Fruit fly (Drosophila melanogaster) whole organism, pupa: ENCODE data around the gene CG18766.

Experiments
- CG10348 ChIP-seq: fragments of 200-800 bp; sonication (Bioruptor generic); IDR thresholded peaks from 2 replicates; pipeline ENCODE4 v1.3.6; 2022; ENCODE audit warnings: missing biosample characterization, missing genetic modification characterization
- CG12605 ChIP-seq: fragments of 200-800 bp; sonication (Bioruptor generic); IDR thresholded peaks from 2 replicates; pipeline ENCODE4 v1.3.6; 2022; ENCODE audit warnings: missing biosample characterization, missing genetic modification characterization
- CG13204 ChIP-seq: fragments of 200-800 bp; sonication (Bioruptor generic); optimal IDR thresholded peaks from 2 replicates; lab custom pipeline; 2018; ENCODE audit warnings: missing biosample characterization, mild to moderate bottlenecking, missing genetic modification characterization, moderate library complexity
- CG14655 ChIP-seq: fragments of 200-800 bp; sonication (Bioruptor generic); optimal IDR thresholded peaks from 3 replicates; lab custom pipeline; 2017; ENCODE audit warnings: mild to moderate bottlenecking, missing biosample characterization, missing genetic modification reagents, missing genetic modification characterization
- CG15710 ChIP-seq: fragments of 200-800 bp; sonication (Bioruptor generic); optimal IDR thresholded peaks from 2 replicates; lab custom pipeline; 2018; ENCODE audit warnings: missing biosample characterization, mild to moderate bottlenecking, missing genetic modification characterization, moderate library complexity
- CG17806 ChIP-seq: fragments of 200-800 bp; sonication (Bioruptor generic); optimal IDR thresholded peaks from 2 replicates; lab custom pipeline; 2018; ENCODE audit warnings: missing biosample characterization, mild to moderate bottlenecking, missing genetic modification characterization, moderate library complexity
- CG32121 ChIP-seq: fragments of 200-800 bp; sonication (Bioruptor generic); IDR thresholded peaks from 2 replicates; pipeline ENCODE4 v1.3.6; 2022; ENCODE audit warnings: missing biosample characterization, missing genetic modification characterization
- CG34367 ChIP-seq: fragments of 200-800 bp; sonication (Bioruptor generic); optimal IDR thresholded peaks from 2 replicates; lab custom pipeline; 2018; ENCODE audit warnings: missing biosample characterization, mild to moderate bottlenecking, missing genetic modification characterization
- CG4496 ChIP-seq: fragments of 200-800 bp; sonication (Bioruptor generic); IDR thresholded peaks from 3 replicates; pipeline ENCODE4 v1.3.6; 2022; ENCODE audit warnings: missing biosample characterization, missing genetic modification characterization
- CG8159 ChIP-seq: fragments of 200-800 bp; sonication (Bioruptor generic); optimal IDR thresholded peaks from 3 replicates; lab custom pipeline; 2018; ENCODE audit warnings: missing biosample characterization, mild to moderate bottlenecking, missing genetic modification characterization, moderate library complexity
- CG8301 ChIP-seq: fragments of 200-800 bp; sonication (Bioruptor generic); optimal IDR thresholded peaks from 2 replicates; lab custom pipeline; 2018; ENCODE audit warnings: missing biosample characterization, mild to moderate bottlenecking, missing genetic modification characterization
- CG9948 ChIP-seq: fragments of 200-800 bp; sonication (Bioruptor generic); optimal IDR thresholded peaks from 2 replicates; lab custom pipeline; 2018; ENCODE audit warnings: missing biosample characterization, mild to moderate bottlenecking, missing genetic modification characterization, moderate library complexity
- D1 ChIP-seq: fragments of 200-800 bp; sonication (Bioruptor generic); optimal IDR thresholded peaks from 2 replicates; lab custom pipeline; 2018; ENCODE audit warnings: missing biosample characterization, mild to moderate bottlenecking, missing genetic modification characterization, moderate library complexity
- EcR ChIP-seq: fragments of 200-800 bp; sonication (Bioruptor generic); optimal IDR thresholded peaks from 3 replicates; lab custom pipeline; 2019; ENCODE audit warnings: missing biosample characterization, missing genetic modification characterization, mild to moderate bottlenecking, moderate library complexity, missing genetic modification reagents
- Ets98B ChIP-seq: fragments of 200-800 bp; sonication (Bioruptor generic); IDR thresholded peaks from 2 replicates; pipeline ENCODE4 v1.3.6; 2022; ENCODE audit warnings: missing biosample characterization, missing genetic modification characterization
- Pif1A ChIP-seq: fragments of 200-800 bp; sonication (Bioruptor generic); optimal IDR thresholded peaks from 3 replicates; lab custom pipeline; 2016; ENCODE audit warnings: missing biosample characterization, missing genetic modification characterization
- Pif1B ChIP-seq: fragments of 200-800 bp; sonication (Bioruptor generic); optimal IDR thresholded peaks from 3 replicates; lab custom pipeline; 2016; ENCODE audit warnings: missing biosample characterization, missing genetic modification characterization
- Snoo ChIP-seq: fragments of 200-800 bp; sonication (Bioruptor generic); optimal IDR thresholded peaks from 3 replicates; lab custom pipeline; 2017; ENCODE audit warnings: missing biosample characterization, mild to moderate bottlenecking, missing genetic modification characterization, inconsistent platforms
- fd96Ca ChIP-seq: fragments of 200-800 bp; sonication (Bioruptor generic); IDR thresholded peaks from 3 replicates; pipeline ENCODE4 v1.3.6; 2022; ENCODE audit warnings: missing biosample characterization, missing genetic modification characterization
- gl ChIP-seq: fragments of 200-800 bp; sonication (Bioruptor generic); optimal IDR thresholded peaks from 2 replicates; lab custom pipeline; 2018; ENCODE audit warnings: missing biosample characterization, mild to moderate bottlenecking, missing genetic modification characterization
- rn ChIP-seq: fragments of 200-800 bp; sonication (Bioruptor generic); IDR thresholded peaks from 2 replicates; pipeline ENCODE4 v1.3.6; 2022; ENCODE audit warnings: missing biosample characterization, missing genetic modification characterization

Gene CG18766

dm6 chr3R:27253136-27253920 is 8.3 kb upstream of the CG18766 start, which contains the start of gene pll:
Gene pll, minus strand, starts transcription at chr3R:27253182.
- TF ChIP-seq CG34367 (tag; lab: Kevin White, UChicago) (peak; percentile 71), CG9948 (peak; percentile 64), CG8159 (tag; lab: Kevin White, UChicago) (peak; percentile 75), rn (GFP tag; lab: Robert Waterston, UW) (peak; percentile 70; the same call in 1 of the 2 replicates), Snoo (tag; lab: Kevin White, UChicago) (peak; percentile 72), EcR (peak; percentile 59), Ets98B (GFP tag; lab: Robert Waterston, UW) (peak; percentile 88), CG8301 (tag; lab: Kevin White, UChicago) (peak; percentile 64), CG17806 (peak; percentile 76), CG14655 (GFP tag; lab: Kevin White, UChicago) (no peak), gl (tag; lab: Kevin White, UChicago) (no peak), CG13204 (GFP tag; lab: Kevin White, UChicago) (no peak), CG10348 (0 out of 2 replicates have a peak, but pooled peaks have one; percentile 50), CG12605 (peak; percentile 90), CG32121 (peak; percentile 85), Pif1B (GFP tag; lab: Kevin White, UChicago) (no peak), D1 (tag; lab: Kevin White, UChicago) (no peak), Pif1A (no peak), fd96Ca (GFP tag; lab: Robert Waterston, UW) (peak; percentile 79), CG4496 (peak; percentile 94), CG15710 (tag; lab: Kevin White, UChicago) (peak; percentile 75)

DNA sequence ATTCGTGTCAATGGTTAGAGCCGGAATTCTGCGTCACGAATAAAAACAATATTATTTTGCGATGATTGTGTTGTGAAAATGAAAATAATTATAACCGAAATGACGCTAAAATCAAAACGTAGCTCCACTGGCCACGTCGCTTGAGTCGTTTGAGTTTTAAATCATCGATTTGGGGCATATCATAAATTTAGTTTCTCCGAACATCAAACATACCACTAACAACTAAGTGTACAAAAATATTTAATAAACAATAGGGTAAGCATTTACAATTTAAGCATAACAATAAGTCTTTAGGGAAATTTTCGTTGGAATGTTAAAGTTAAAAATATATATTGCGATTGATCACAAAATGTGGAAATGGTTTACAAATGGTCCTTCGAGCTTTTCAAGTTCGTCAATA is 5.9 kb upstream of the CG18766 start, which contains the start of the genes TTLL6B and TfIIA-L:
TSS of gene TTLL6B (minus strand) at position 101 of the 400 bp plus-strand sequence.
TSS of gene TfIIA-L (plus strand) at position 206 of the 400 bp plus-strand sequence.
- TF ChIP-seq CG15710 (tag; lab: Kevin White, UChicago) (no peak), CG13204 (GFP tag; lab: Kevin White, UChicago) (no peak), CG9948 (no peak), D1 (tag; lab: Kevin White, UChicago) (no peak), CG17806 (no peak), Ets98B (GFP tag; lab: Robert Waterston, UW) (no peak), Snoo (tag; lab: Kevin White, UChicago) (no peak), CG12605 (no peak), CG34367 (tag; lab: Kevin White, UChicago) (no peak), CG8159 (tag; lab: Kevin White, UChicago) (no peak), Pif1B (GFP tag; lab: Kevin White, UChicago) (no peak), CG32121 (no peak)

dm6 chr3R:27247892-27248291 is 2.8 kb upstream of the CG18766 start, which contains the start of gene CG5984:
Gene CG5984, minus strand, starts transcription at chr3R:27247992.
- TF ChIP-seq fd96Ca (GFP tag; lab: Robert Waterston, UW) (no peak), CG17806 (no peak), EcR (no peak), rn (GFP tag; lab: Robert Waterston, UW) (no peak), Snoo (tag; lab: Kevin White, UChicago) (no peak)

DNA sequence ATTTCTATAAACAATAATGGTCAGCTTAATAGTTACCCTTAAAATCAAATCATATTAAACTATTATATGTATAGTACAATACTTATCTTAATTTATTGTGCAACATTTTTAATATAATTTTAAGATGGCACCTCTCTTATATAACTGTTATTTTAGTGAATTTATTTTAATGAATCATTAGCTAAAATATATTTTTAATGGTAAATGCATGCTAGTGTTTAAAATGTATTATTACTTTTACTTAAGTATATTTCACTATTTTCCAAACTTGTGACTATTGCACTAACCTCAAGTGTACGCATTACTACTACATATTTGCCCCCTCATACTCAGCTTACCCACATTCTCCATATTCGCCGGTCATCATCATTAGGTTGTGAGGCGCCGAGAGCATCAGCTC is 1.2 kb upstream of the CG18766 start:
- TF ChIP-seq EcR (no peak), CG12605 (peak; percentile 64), gl (tag; lab: Kevin White, UChicago) (no peak), fd96Ca (GFP tag; lab: Robert Waterston, UW) (no peak), D1 (tag; lab: Kevin White, UChicago) (no peak), Ets98B (GFP tag; lab: Robert Waterston, UW) (no peak), CG15710 (tag; lab: Kevin White, UChicago) (peak; percentile 80), CG13204 (GFP tag; lab: Kevin White, UChicago) (peak; percentile 10), rn (GFP tag; lab: Robert Waterston, UW) (no peak), CG14655 (GFP tag; lab: Kevin White, UChicago) (no peak), CG9948 (peak; percentile 83), Pif1B (GFP tag; lab: Kevin White, UChicago) (no peak), CG8159 (tag; lab: Kevin White, UChicago) (peak; percentile 87), CG4496 (peak; percentile 48; the same call in 1 of the 3 replicates), CG8301 (tag; lab: Kevin White, UChicago) (peak; percentile 81), Pif1A (peak; percentile 5), CG32121 (peak; percentile 49), CG17806 (peak; percentile 69), CG10348 (no peak), Snoo (tag; lab: Kevin White, UChicago) (no peak), CG34367 (tag; lab: Kevin White, UChicago) (peak; percentile 68)
- TF ChIP-seq, all 21 proteins: peak for 11

- TF ChIP-seq Pif1B (GFP tag; lab: Kevin White, UChicago) (no peak), CG32121 (0 out of 2 replicates have a peak, but pooled peaks have one; percentile 25)
These were observed 330 bp upstream of the CG18766 start for dm6 chr3R:27245401-27245757.

- TF ChIP-seq CG9948: no peak
These were observed 672 bp downstream of the CG18766 start for dm6 chr3R:27244412-27244741.
